Fruit fly (Drosophila melanogaster) whole organism, embryonic: Measurements from ENCODE around the gene CG17803.

Experiments
- CG10274 ChIP-seq: fragments of 200-800 bp; sonication (Bioruptor generic); optimal IDR thresholded peaks from 3 replicates; lab custom pipeline; 2017; ENCODE audit warnings: missing biosample characterization, mild to moderate bottlenecking, missing genetic modification characterization
- CG10366 ChIP-seq: fragments of 200-800 bp; sonication (Bioruptor generic); IDR thresholded peaks from 2 replicates; pipeline ENCODE4 v1.3.6; 2022; ENCODE audit warnings: missing biosample characterization, missing genetic modification characterization
- CG10543 ChIP-seq: fragments of 200-800 bp; sonication (Bioruptor generic); optimal IDR thresholded peaks from 3 replicates; lab custom pipeline; 2017; ENCODE audit warnings: missing biosample characterization, mild to moderate bottlenecking, missing genetic modification characterization, moderate library complexity
- CG11398 ChIP-seq: fragments of 200-800 bp; sonication (Bioruptor generic); optimal IDR thresholded peaks from 2 replicates; lab custom pipeline; 2016; ENCODE audit warnings: missing biosample characterization, missing genetic modification characterization
- CG11456 ChIP-seq: fragments of 200-800 bp; sonication (Bioruptor generic); IDR thresholded peaks from 3 replicates; pipeline ENCODE4 v1.3.6; 2022; ENCODE audit warnings: missing biosample characterization, missing genetic modification characterization
- CG13296 ChIP-seq: fragments of 200-800 bp; sonication (Bioruptor generic); optimal IDR thresholded peaks from 3 replicates; lab custom pipeline; 2018; ENCODE audit warnings: missing biosample characterization, mild to moderate bottlenecking, missing genetic modification characterization
- CG14441 ChIP-seq: fragments of 200-800 bp; sonication (Bioruptor generic); IDR thresholded peaks from 2 replicates; pipeline ENCODE4 v1.3.6; 2022; ENCODE audit warnings: missing biosample characterization, missing genetic modification characterization
- CG15479 ChIP-seq: fragments of 200-800 bp; sonication (Bioruptor generic); optimal IDR thresholded peaks from 3 replicates; lab custom pipeline; 2019; ENCODE audit warnings: missing biosample characterization, mild to moderate bottlenecking, missing genetic modification characterization, moderate library complexity
- CG1647 ChIP-seq: fragments of 200-800 bp; sonication (Bioruptor generic); optimal IDR thresholded peaks from 3 replicates; lab custom pipeline; 2016; ENCODE audit warnings: missing biosample characterization, missing genetic modification characterization
- CG16813 ChIP-seq: fragments of 200-800 bp; sonication (Bioruptor generic); IDR thresholded peaks from 3 replicates; pipeline ENCODE4 v1.3.6; 2022; ENCODE audit warnings: missing biosample characterization, missing genetic modification characterization; ENCODE audit not compliant: partially characterized antibody
- CG17186 ChIP-seq: fragments of 200-800 bp; sonication (Bioruptor generic); optimal IDR thresholded peaks from 3 replicates; lab custom pipeline; 2017; ENCODE audit warnings: missing biosample characterization, missing genetic modification reagents, missing genetic modification characterization
- CG17328 ChIP-seq: fragments of 200-800 bp; sonication (Bioruptor generic); IDR thresholded peaks from 2 replicates; pipeline ENCODE4 v1.3.6; 2022; ENCODE audit warnings: missing biosample characterization, missing genetic modification characterization
- CG17385 ChIP-seq: fragments of 200-800 bp; sonication (Bioruptor generic); optimal IDR thresholded peaks from 3 replicates; lab custom pipeline; 2018; ENCODE audit warnings: missing biosample characterization, mild to moderate bottlenecking, missing genetic modification characterization
- CG18262 ChIP-seq: fragments of 200-800 bp; optimal IDR thresholded peaks from 3 replicates; lab custom pipeline; 2019; ENCODE audit warnings: missing biosample characterization, mild to moderate bottlenecking, missing genetic modification characterization, moderate library complexity
- CG2129 ChIP-seq: fragments of 200-800 bp; sonication (Bioruptor generic); IDR thresholded peaks from 2 replicates; pipeline ENCODE4 v1.3.6; 2022; ENCODE audit warnings: missing biosample characterization, missing genetic modification characterization; ENCODE audit not compliant: partially characterized antibody
- CG31441 ChIP-seq: fragments of 200-800 bp; sonication (Bioruptor generic); IDR thresholded peaks from 2 replicates; pipeline ENCODE4 v1.3.6; 2022; ENCODE audit warnings: missing biosample characterization, missing genetic modification characterization
- CG3847 ChIP-seq: fragments of 200-800 bp; sonication (Bioruptor generic); IDR thresholded peaks from 2 replicates; pipeline ENCODE4 v1.3.6; 2022; ENCODE audit warnings: missing biosample characterization, missing genetic modification characterization
- CG4617 ChIP-seq: fragments of 200-800 bp; sonication (Bioruptor generic); optimal IDR thresholded peaks from 3 replicates; lab custom pipeline; 2016; ENCODE audit warnings: missing biosample characterization, missing genetic modification characterization, borderline replicate concordance
- CG4854 ChIP-seq: fragments of 200-800 bp; sonication (Bioruptor generic); optimal IDR thresholded peaks from 2 replicates; lab custom pipeline; 2016; ENCODE audit warnings: missing biosample characterization, missing genetic modification characterization, inconsistent platforms
- CG5245 ChIP-seq: fragments of 200-800 bp; sonication (Bioruptor generic); optimal IDR thresholded peaks from 3 replicates; lab custom pipeline; 2016; ENCODE audit warnings: missing biosample characterization, missing genetic modification characterization
- CG9215 ChIP-seq: fragments of 200-800 bp; sonication (Bioruptor generic); IDR thresholded peaks from 2 replicates; pipeline ENCODE4 v1.3.6; 2022; ENCODE audit warnings: missing biosample characterization, missing genetic modification characterization
- CG9797 ChIP-seq: fragments of 200-800 bp; sonication (Bioruptor generic); optimal IDR thresholded peaks from 3 replicates; lab custom pipeline; 2018; ENCODE audit warnings: missing biosample characterization, mild to moderate bottlenecking, missing genetic modification characterization
- CG9932 ChIP-seq: fragments of 200-800 bp; sonication (Bioruptor generic); IDR thresholded peaks from 2 replicates; pipeline ENCODE4 v1.3.6; 2022; ENCODE audit warnings: missing biosample characterization, missing genetic modification characterization
- CTCF ChIP-seq: fragments of 200-800 bp; sonication (Bioruptor generic); optimal IDR thresholded peaks from 2 replicates; lab custom pipeline; 2017; ENCODE audit warnings: missing biosample characterization, mild to moderate bottlenecking, missing genetic modification characterization, moderate library complexity
- Doc3 ChIP-seq: fragments of 200-800 bp; sonication (Bioruptor generic); IDR thresholded peaks from 3 replicates; pipeline ENCODE4 v1.3.6; 2022; ENCODE audit warnings: missing biosample characterization, missing genetic modification characterization; ENCODE audit not compliant: partially characterized antibody
- Drgx ChIP-seq: fragments of 200-800 bp; sonication (Bioruptor generic); IDR thresholded peaks from 2 replicates; pipeline ENCODE4 v1.3.6; 2022; ENCODE audit warnings: missing biosample characterization, missing genetic modification characterization
- ERR ChIP-seq: fragments of 200-800 bp; sonication (Bioruptor generic); optimal IDR thresholded peaks from 2 replicates; lab custom pipeline; 2016; ENCODE audit warnings: missing biosample characterization, missing genetic modification characterization
- Eip74EF ChIP-seq, 2 experiments: fragments of 200-800 bp in 1 of 2; fragments of >200 bp in 1 of 2; sonication (Bioruptor generic) in 1 of 2; optimal IDR thresholded peaks; 2 replicates each; lab custom pipeline; 2017 to 2019; ENCODE audit warnings: missing biosample characterization in 2 of 2, missing genetic modification characterization in 2 of 2, mild to moderate bottlenecking in 1 of 2, moderate library complexity in 1 of 2
- Gug ChIP-seq: fragments of 200-800 bp; sonication (Bioruptor generic); IDR thresholded peaks from 4 replicates; pipeline ENCODE4 v1.3.6; 2022; ENCODE audit warnings: missing biosample characterization, missing genetic modification characterization
- H2.0 ChIP-seq: fragments of 200-800 bp; sonication (Bioruptor generic); IDR thresholded peaks from 2 replicates; pipeline ENCODE4 v1.3.6; 2022; ENCODE audit warnings: missing biosample characterization, missing genetic modification characterization
- HmgZ ChIP-seq: fragments of 200-800 bp; sonication (Bioruptor generic); optimal IDR thresholded peaks from 2 replicates; lab custom pipeline; 2018; ENCODE audit warnings: missing biosample characterization, mild to moderate bottlenecking, missing genetic modification characterization
- Mad ChIP-seq: fragments of 200-800 bp; sonication (Bioruptor generic); optimal IDR thresholded peaks from 2 replicates; lab custom pipeline; 2016; ENCODE audit warnings: missing biosample characterization, missing genetic modification characterization
- NC2α ChIP-seq: fragments of 200-800 bp; sonication (Bioruptor generic); optimal IDR thresholded peaks from 2 replicates; lab custom pipeline; 2016; ENCODE audit warnings: missing biosample characterization, missing genetic modification characterization
- Nf-YC ChIP-seq: fragments of 200-800 bp; optimal IDR thresholded peaks from 3 replicates; lab custom pipeline; 2019; ENCODE audit warnings: missing biosample characterization, mild to moderate bottlenecking, missing genetic modification characterization, moderate library complexity
- PHDP ChIP-seq: fragments of 200-800 bp; sonication (Bioruptor generic); optimal IDR thresholded peaks from 3 replicates; lab custom pipeline; 2018; ENCODE audit warnings: missing biosample characterization, mild to moderate bottlenecking, missing genetic modification characterization, moderate library complexity
- Side ChIP-seq: fragments of 200-800 bp; sonication (Bioruptor generic); optimal IDR thresholded peaks from 2 replicates; lab custom pipeline; 2016; ENCODE audit warnings: missing biosample characterization, missing genetic modification characterization
- az2 ChIP-seq: fragments of 200-800 bp; sonication (Bioruptor generic); optimal IDR thresholded peaks from 3 replicates; lab custom pipeline; 2016; ENCODE audit warnings: missing biosample characterization, missing genetic modification characterization
- cas ChIP-seq: fragments of 200-800 bp; sonication (Bioruptor generic); IDR thresholded peaks from 2 replicates; pipeline ENCODE4 v1.3.6; 2022; ENCODE audit warnings: missing biosample characterization, missing genetic modification characterization
- crc ChIP-seq: fragments of 200-800 bp; sonication (Bioruptor generic); optimal IDR thresholded peaks from 2 replicates; lab custom pipeline; 2016; ENCODE audit warnings: missing biosample characterization, missing genetic modification characterization
- crol ChIP-seq: fragments of 200-800 bp; sonication (Bioruptor generic); IDR thresholded peaks from 2 replicates; pipeline ENCODE4 v1.3.6; 2022; ENCODE audit warnings: missing biosample characterization, missing genetic modification characterization
- da ChIP-seq: fragments of 200-800 bp; sonication (Bioruptor generic); optimal IDR thresholded peaks from 2 replicates; lab custom pipeline; 2016; ENCODE audit warnings: missing biosample characterization, missing genetic modification characterization
- gsb-n ChIP-seq: fragments of 200-800 bp; sonication (Bioruptor generic); optimal IDR thresholded peaks from 3 replicates; lab custom pipeline; 2018; ENCODE audit warnings: missing biosample characterization, mild to moderate bottlenecking, missing genetic modification characterization
- klu ChIP-seq: fragments of 200-800 bp; sonication (Bioruptor generic); IDR thresholded peaks from 2 replicates; pipeline ENCODE4 v1.3.6; 2022; ENCODE audit warnings: missing biosample characterization, missing genetic modification characterization
- pan ChIP-seq, 4 experiments: fragments of >200 bp in 3 of 4; fragments of 200-800 bp in 1 of 4; sonication (Bioruptor generic) in 1 of 4; optimal IDR thresholded peaks in 3 of 4; IDR thresholded peaks in 1 of 4; 2 replicates each; pipeline versions ENCODE4 v1.3.6 to Lab custom; 2017 to 2022; ENCODE audit warnings: missing biosample characterization in 2 of 4, missing genetic modification characterization in 2 of 4, mixed read lengths in 1 of 4
- ro ChIP-seq: fragments of 200-800 bp; sonication (Bioruptor generic); IDR thresholded peaks from 2 replicates; pipeline ENCODE4 v1.3.6; 2022; ENCODE audit warnings: missing biosample characterization, missing genetic modification characterization
- scrt ChIP-seq: fragments of 200-800 bp; sonication (Bioruptor generic); optimal IDR thresholded peaks from 2 replicates; lab custom pipeline; 2018; ENCODE audit warnings: missing biosample characterization, mild to moderate bottlenecking, missing genetic modification characterization, moderate library complexity
- so ChIP-seq: fragments of 200-800 bp; sonication (Bioruptor generic); IDR thresholded peaks from 3 replicates; pipeline ENCODE4 v1.3.6; 2022; ENCODE audit warnings: missing biosample characterization, missing genetic modification characterization
- tin ChIP-seq: fragments of 200-800 bp; sonication (Bioruptor generic); optimal IDR thresholded peaks from 3 replicates; lab custom pipeline; 2016; ENCODE audit warnings: missing biosample characterization, missing genetic modification characterization
- tup ChIP-seq: fragments of 200-800 bp; sonication (Bioruptor generic); optimal IDR thresholded peaks from 2 replicates; lab custom pipeline; 2016; ENCODE audit warnings: missing biosample characterization, mild to moderate bottlenecking, missing genetic modification characterization, moderate library complexity

The CG17803 gene

dm6 chr3R:17810951-17811706 lies 9.8 kb upstream of the CG17803 start, which contains the start of the genes Alg1 and tinc (continued):
- TF ChIP-seq PHDP (tag; lab: Kevin White, UChicago) = peak; percentile 86
- TF ChIP-seq CG17385 (GFP tag; lab: Kevin White, UChicago) = peak; percentile 63
- no peak for TF ChIP-seq CG4854
- TF ChIP-seq da = peak; percentile 1
- no peak for TF ChIP-seq klu (GFP tag; lab: Robert Waterston, UW)
- peak; percentile 81 for TF ChIP-seq CG13296
- peak; percentile 76 for TF ChIP-seq CG9932 (GFP tag; lab: Robert Waterston, UW)
- no peak for TF ChIP-seq ro
- 0 out of 3 replicates have a peak, but pooled peaks have one; percentile 24 for TF ChIP-seq CG11456
- no peak for TF ChIP-seq CG11398
- 0 out of 3 replicates have a peak, but pooled peaks have one; percentile 39 for TF ChIP-seq CG16813 (GFP tag; lab: Robert Waterston, UW)
- TF ChIP-seq CG10366 (GFP tag; lab: Robert Waterston, UW) = no peak
- TF ChIP-seq az2 (GFP tag; lab: Kevin White, UChicago) = peak; percentile 55
- peak; percentile 41 for TF ChIP-seq CTCF (GFP tag; lab: Kevin White, UChicago)
- TF ChIP-seq pan (optimal IDR thresholded peaks at IDR 0.05; lab: Kevin White, UChicago) = no peak
- TF ChIP-seq pan (GFP tag; optimal IDR thresholded peaks at IDR 0.05 in 1 of 2, IDR thresholded peaks at IDR 0.05 in 1 of 2) = peak in 1 of 2 experiments; percentile 63
- no peak for TF ChIP-seq CG14441 (GFP tag; lab: Robert Waterston, UW)
- TF ChIP-seq CG1647 (GFP tag; lab: Kevin White, UChicago) = no peak
- TF ChIP-seq Drgx = peak; percentile 51; the same call in 1 of the 2 replicates
- no peak for TF ChIP-seq Gug (GFP tag; lab: Robert Waterston, UW)
- TF ChIP-seq CG17328 (GFP tag; lab: Robert Waterston, UW) = no peak
- no peak for TF ChIP-seq CG2129 (GFP tag; lab: Robert Waterston, UW)
- TF ChIP-seq CG9215 = 0 out of 2 replicates have a peak, but pooled peaks have one; percentile 25
- peak; percentile 26 for TF ChIP-seq CG17186
- peak; percentile 33 for TF ChIP-seq tin (GFP tag; lab: Kevin White, UChicago)
- TF ChIP-seq crc (GFP tag; lab: Kevin White, UChicago) = no peak
- peak; percentile 42; the same call in 1 of the 2 replicates for TF ChIP-seq H2.0 (GFP tag; lab: Robert Waterston, UW)
- no peak for TF ChIP-seq NC2α
- TF ChIP-seq Doc3 (GFP tag; lab: Robert Waterston, UW) = no peak
- TF ChIP-seq CG3847 (GFP tag; lab: Robert Waterston, UW) = peak; percentile 69
- TF ChIP-seq Side (GFP tag; lab: Kevin White, UChicago) = peak; percentile 4
- TF ChIP-seq Nf-YC = peak; percentile 76
- no peak for TF ChIP-seq CG5245 (GFP tag; lab: Kevin White, UChicago)
- TF ChIP-seq CG18262 = peak; percentile 74
- peak; percentile 62 for TF ChIP-seq HmgZ
- TF ChIP-seq CG31441 = peak; percentile 71
- peak; percentile 32 for TF ChIP-seq Mad (GFP tag; lab: Kevin White, UChicago)
- peak in 1 of 2 experiments; percentile 43 for TF ChIP-seq Eip74EF (GFP tag; optimal IDR thresholded peaks at IDR 0.05; lab: Kevin White, UChicago)
- peak; percentile 73 for TF ChIP-seq CG10543 (GFP tag; lab: Kevin White, UChicago)
- no peak for TF ChIP-seq tup (GFP tag; lab: Kevin White, UChicago)
- TF ChIP-seq CG4617 (GFP tag; lab: Kevin White, UChicago) = peak; percentile 47
- TF ChIP-seq CG15479 (GFP tag; lab: Kevin White, UChicago) = peak; percentile 83
- peak; percentile 90 for TF ChIP-seq CG9797
- TF ChIP-seq gsb-n (tag; lab: Kevin White, UChicago) = peak; percentile 52
- no peak for TF ChIP-seq crol (GFP tag; lab: Robert Waterston, UW)
- peak; percentile 46; the same call in 1 of the 2 replicates for TF ChIP-seq cas (GFP tag; lab: Robert Waterston, UW)
- TF ChIP-seq CG10274 (GFP tag; lab: Kevin White, UChicago) = no peak
- peak; percentile 18 for TF ChIP-seq ERR
- no peak for TF ChIP-seq so (GFP tag; lab: Robert Waterston, UW)
- TF ChIP-seq scrt (GFP tag; lab: Kevin White, UChicago) = peak; percentile 16
